Worm (Caenorhabditis elegans) whole organism, L3 larva: ENCODE measurements around the gene unc-86.

Experiments
- R02D3.7 ChIP-seq: fragments of 150-350 bp; optimal IDR thresholded peaks from 2 replicates; lab custom pipeline; 2014; ENCODE audit warnings: missing biosample characterization, missing genetic modification characterization
- ZK546.5 ChIP-seq: sonication (generic microtip); optimal IDR thresholded peaks from 2 replicates; lab custom pipeline; 2017; ENCODE audit warnings: missing biosample characterization, missing genetic modification characterization
- aly-2 ChIP-seq: fragments of 150-350 bp; optimal IDR thresholded peaks from 2 replicates; lab custom pipeline; 2014; ENCODE audit warnings: missing biosample characterization, missing genetic modification characterization
- ceh-28 ChIP-seq: fragments of 150-350 bp; optimal IDR thresholded peaks from 2 replicates; lab custom pipeline; 2014; ENCODE audit warnings: missing biosample characterization, missing genetic modification reagents, missing genetic modification characterization
- ceh-82 ChIP-seq: fragments of 150-350 bp; optimal IDR thresholded peaks from 2 replicates; lab custom pipeline; 2014; ENCODE audit warnings: missing biosample characterization, missing genetic modification characterization
- daf-12 ChIP-seq: fragments of 150-350 bp; optimal IDR thresholded peaks from 2 replicates; lab custom pipeline; 2014; ENCODE audit warnings: missing biosample characterization, missing genetic modification reagents, missing genetic modification characterization
- egl-27 ChIP-seq: sonication (generic microtip); optimal IDR thresholded peaks from 4 replicates; lab custom pipeline; 2017; ENCODE audit warnings: missing biosample characterization, missing genetic modification reagents, missing genetic modification characterization
- elt-2 ChIP-seq: sonication (generic microtip); optimal IDR thresholded peaks from 2 replicates; lab custom pipeline; 2016; ENCODE audit warnings: missing genetic modification reagents, mild to moderate bottlenecking, missing genetic modification characterization, missing compliant biosample characterization
- elt-3 ChIP-seq, 3 experiments: fragments of 150-350 bp in 1 of 3; sonication (generic microtip) in 2 of 3; optimal IDR thresholded peaks; 2 replicates in 2 of 3; 4 replicates in 1 of 3; lab custom pipeline; 2014 to 2017; ENCODE audit warnings: missing biosample characterization in 3 of 3, missing genetic modification characterization in 3 of 3
- fkh-10 ChIP-seq: sonication (generic microtip); optimal IDR thresholded peaks from 2 replicates; lab custom pipeline; 2017; ENCODE audit warnings: missing biosample characterization, missing genetic modification reagents, missing genetic modification characterization
- fkh-2 ChIP-seq: fragments of 150-350 bp; optimal IDR thresholded peaks from 2 replicates; lab custom pipeline; 2014; ENCODE audit warnings: missing biosample characterization, missing genetic modification reagents, missing genetic modification characterization
- fos-1 ChIP-seq: fragments of 150-350 bp; optimal IDR thresholded peaks from 2 replicates; lab custom pipeline; 2014; ENCODE audit warnings: missing biosample characterization, missing genetic modification characterization
- hmg-11 ChIP-seq: sonication (generic microtip); optimal IDR thresholded peaks from 2 replicates; lab custom pipeline; 2016; ENCODE audit warnings: missing genetic modification characterization, missing compliant biosample characterization
- jun-1 ChIP-seq: fragments of 150-350 bp; optimal IDR thresholded peaks from 2 replicates; lab custom pipeline; 2014; ENCODE audit warnings: missing biosample characterization, missing genetic modification reagents, missing genetic modification characterization
- lin-15B ChIP-seq: fragments of 150-350 bp; optimal IDR thresholded peaks from 2 replicates; lab custom pipeline; 2014; ENCODE audit warnings: missing biosample characterization, missing genetic modification characterization
- lin-39 ChIP-seq: fragments of 150-350 bp; optimal IDR thresholded peaks from 2 replicates; lab custom pipeline; 2018; ENCODE audit warnings: missing biosample characterization, missing genetic modification reagents, missing genetic modification characterization
- lsy-12 ChIP-seq: sonication (generic microtip); optimal IDR thresholded peaks from 2 replicates; lab custom pipeline; 2016; ENCODE audit warnings: mild to moderate bottlenecking, missing genetic modification characterization, missing compliant biosample characterization
- mml-1 ChIP-seq: fragments of 150-350 bp; sonication (generic microtip); optimal IDR thresholded peaks from 3 replicates; lab custom pipeline; 2014; ENCODE audit warnings: missing biosample characterization, missing genetic modification characterization
- nfya-1 ChIP-seq: sonication (generic microtip); optimal IDR thresholded peaks from 2 replicates; lab custom pipeline; 2017; ENCODE audit warnings: missing genetic modification characterization, mild to moderate bottlenecking, missing compliant biosample characterization, antibody characterized with exemption, moderate library complexity; ENCODE audit not compliant: insufficient read depth
- nhr-11 ChIP-seq: fragments of 150-350 bp; optimal IDR thresholded peaks from 2 replicates; lab custom pipeline; 2014; ENCODE audit warnings: missing biosample characterization, missing genetic modification characterization
- nhr-12 ChIP-seq: fragments of 150-350 bp; optimal IDR thresholded peaks from 2 replicates; lab custom pipeline; 2014; ENCODE audit warnings: missing biosample characterization, missing genetic modification characterization
- nhr-23 ChIP-seq: fragments of 150-350 bp; optimal IDR thresholded peaks from 2 replicates; lab custom pipeline; 2014; ENCODE audit warnings: missing biosample characterization, missing genetic modification reagents, missing genetic modification characterization
- nhr-237 ChIP-seq: fragments of 150-350 bp; optimal IDR thresholded peaks from 2 replicates; lab custom pipeline; 2014; ENCODE audit warnings: missing biosample characterization, missing genetic modification characterization
- nhr-28 ChIP-seq: fragments of 150-350 bp; optimal IDR thresholded peaks from 2 replicates; lab custom pipeline; 2014; ENCODE audit warnings: missing biosample characterization, missing genetic modification characterization
- nhr-43 ChIP-seq: sonication (generic microtip); optimal IDR thresholded peaks from 2 replicates; lab custom pipeline; 2016; ENCODE audit warnings: mild to moderate bottlenecking, missing genetic modification characterization, missing compliant biosample characterization; ENCODE audit not compliant: poor library complexity, severe bottlenecking
- nhr-76 ChIP-seq: fragments of 150-350 bp; sonication (generic microtip); optimal IDR thresholded peaks from 5 replicates; lab custom pipeline; 2014; ENCODE audit warnings: missing biosample characterization, missing genetic modification characterization
- nhr-77 ChIP-seq: fragments of 150-350 bp; optimal IDR thresholded peaks from 2 replicates; lab custom pipeline; 2014; ENCODE audit warnings: missing biosample characterization, missing genetic modification characterization
- pha-4 ChIP-seq: fragments of 150-350 bp; optimal IDR thresholded peaks from 2 replicates; lab custom pipeline; 2014; ENCODE audit warnings: missing biosample characterization, missing genetic modification reagents, missing genetic modification characterization
- pqm-1 ChIP-seq: fragments of 150-350 bp; optimal IDR thresholded peaks from 2 replicates; lab custom pipeline; 2017; ENCODE audit warnings: missing biosample characterization, missing genetic modification characterization, inconsistent platforms
- snpc-4 ChIP-seq: fragments of 150-350 bp; optimal IDR thresholded peaks from 2 replicates; lab custom pipeline; 2014; ENCODE audit warnings: missing biosample characterization, missing genetic modification characterization
- ztf-11 ChIP-seq: fragments of 150-350 bp; optimal IDR thresholded peaks from 2 replicates; lab custom pipeline; 2014; ENCODE audit warnings: missing biosample characterization, missing genetic modification characterization
- ztf-4 ChIP-seq: fragments of 150-350 bp; optimal IDR thresholded peaks from 2 replicates; lab custom pipeline; 2014; ENCODE audit warnings: missing biosample characterization, missing genetic modification characterization

unc-86 gene

DNA sequence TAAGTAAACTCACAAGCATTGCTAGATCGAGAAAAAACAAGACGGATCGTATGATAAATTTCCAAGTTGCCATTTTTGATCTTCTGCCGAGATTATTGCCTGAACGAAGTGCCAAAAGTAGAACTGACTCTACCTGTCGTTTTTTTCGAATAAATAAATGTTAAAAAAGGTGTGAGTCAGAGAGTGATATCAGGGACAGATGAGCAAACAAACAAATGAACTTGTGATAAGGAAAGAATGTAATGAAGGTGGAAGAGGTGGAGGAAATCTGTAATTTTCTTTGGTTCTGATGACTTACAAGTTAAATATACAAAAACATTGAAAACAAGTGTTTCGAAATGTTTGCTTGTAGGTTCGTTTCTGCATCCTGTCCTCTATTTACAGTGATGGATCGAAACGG lies 23.2 kb upstream of the unc-86 start, which contains the start of gene tsp-1:
Gene tsp-1 (minus strand): TSS at position 99 of the 400 bp plus-strand sequence.
- TF ChIP-seq elt-2 (peak; percentile 35), R02D3.7 (tag; lab: Kevin White, UChicago) (no peak), nhr-77 (tag; lab: Kevin White, UChicago) (no peak), nhr-28 (no peak), ztf-4 (no peak), ztf-11 (tag; lab: Kevin White, UChicago) (no peak), ceh-28 (no peak), aly-2 (tag; lab: Kevin White, UChicago) (no peak), pqm-1 (tag; lab: Kevin White, UChicago) (peak; percentile 39), ceh-82 (tag; lab: Kevin White, UChicago) (no peak), lsy-12 (no peak), pha-4 (peak; percentile 21), nhr-76 (tag; lab: Kevin White, UChicago) (no peak), nhr-12 (tag; lab: Kevin White, UChicago) (no peak)

DNA sequence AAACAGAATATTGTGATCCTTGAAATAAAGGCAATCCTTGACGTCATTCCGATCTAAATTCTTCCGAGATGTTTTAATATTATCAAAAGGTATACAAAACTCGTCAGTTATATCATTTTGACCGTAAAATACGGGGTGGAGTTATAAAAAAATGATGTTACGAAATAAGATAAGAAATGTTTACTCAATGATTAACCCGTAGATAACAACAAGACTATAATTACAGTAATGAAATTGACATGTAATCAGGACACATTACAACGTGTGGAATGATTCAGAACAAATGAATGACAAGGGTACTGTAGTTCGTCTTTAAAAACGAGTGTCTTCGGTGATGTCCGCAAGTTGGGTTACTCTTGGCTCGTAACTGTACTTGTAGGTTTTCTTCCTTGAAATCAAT lies 21.7 kb upstream of the unc-86 start, which contains the start of gene tsp-2:
Gene tsp-2 (minus strand): TSS at position 109 of the 400 bp plus-strand sequence.
- peak; percentile 86 for TF ChIP-seq elt-2
- TF ChIP-seq snpc-4 (tag; lab: Kevin White, UChicago): no peak
- peak; percentile 49 for TF ChIP-seq jun-1 (tag; lab: Kevin White, UChicago)
- peak; percentile 86 for TF ChIP-seq pqm-1 (tag; lab: Kevin White, UChicago)
- peak; percentile 69 for TF ChIP-seq pha-4

DNA sequence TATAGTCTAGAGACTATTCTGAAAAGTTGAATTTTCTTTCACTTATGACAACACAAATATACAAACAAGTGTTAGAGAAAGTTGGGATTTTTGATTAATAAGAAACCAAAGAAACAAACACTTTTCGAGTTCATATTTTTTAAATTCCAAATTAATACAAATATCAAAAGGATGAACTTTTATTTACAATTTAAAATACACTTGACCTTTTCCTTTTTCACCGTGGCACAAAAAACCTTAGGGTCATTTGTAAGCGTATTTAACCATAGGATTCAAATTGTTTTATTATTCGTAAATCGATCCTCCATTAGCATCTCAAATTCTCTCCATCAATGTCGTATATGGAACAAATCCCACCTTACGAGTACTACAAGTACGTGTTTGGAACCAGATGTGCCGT lies 19.7 kb upstream of the unc-86 start, which contains the start of gene C02F5.5:
Gene C02F5.5 (plus strand): TSS at position 301 of the 400 bp plus-strand sequence.
- TF ChIP-seq fkh-10 (GFP tag; lab: Kevin White, UChicago): no peak
- no peak for TF ChIP-seq fkh-2 (tag; lab: Kevin White, UChicago)
- TF ChIP-seq pha-4: no peak
- TF ChIP-seq mml-1 (tag; lab: Kevin White, UChicago): no peak
- no peak for TF ChIP-seq elt-2
- TF ChIP-seq nhr-23 (tag; lab: Kevin White, UChicago): no peak
- no peak for TF ChIP-seq egl-27 (tag; lab: Kevin White, UChicago)
- no peak for TF ChIP-seq fos-1 (tag; lab: Kevin White, UChicago)
- no peak for TF ChIP-seq elt-3 (tag; optimal IDR thresholded peaks at IDR 0.05; lab: Kevin White, UChicago)
- no peak for TF ChIP-seq nhr-77 (tag; lab: Kevin White, UChicago)
- TF ChIP-seq ceh-82 (tag; lab: Kevin White, UChicago): no peak
- no peak for TF ChIP-seq daf-12 (tag; lab: Kevin White, UChicago)
- TF ChIP-seq jun-1 (tag; lab: Kevin White, UChicago): no peak
- no peak for TF ChIP-seq lin-39
- TF ChIP-seq ceh-28: no peak
- TF ChIP-seq hmg-11 (tag; lab: Kevin White, UChicago): no peak
- TF ChIP-seq nhr-43: no peak
- no peak for TF ChIP-seq ztf-11 (tag; lab: Kevin White, UChicago)
- no peak for TF ChIP-seq ZK546.5 (tag; lab: Kevin White, UChicago)
- TF ChIP-seq, all 47 proteins: peak for 0

DNA sequence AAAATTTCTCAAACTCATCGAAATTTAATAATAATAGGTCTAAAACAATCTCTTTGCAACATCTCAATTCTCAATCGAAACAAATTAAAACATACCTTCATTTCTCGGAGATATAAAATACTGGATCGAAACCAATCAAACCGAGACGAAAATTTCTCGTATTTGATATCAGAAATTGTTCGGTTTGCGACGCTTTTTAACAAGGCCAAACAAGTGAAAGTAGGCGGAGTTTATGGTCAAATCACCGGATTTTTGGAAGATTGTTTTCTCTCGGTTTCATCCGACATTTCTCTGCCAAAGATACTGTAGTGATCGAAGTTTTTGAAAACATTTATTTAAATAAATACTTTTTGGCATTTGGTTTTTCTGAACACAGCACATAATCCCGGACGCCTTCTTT lies 19.2 kb upstream of the unc-86 start, which contains the start of gene C02F5.14:
Gene C02F5.14 (minus strand): TSS at position 157 of the 400 bp plus-strand sequence.
- TF ChIP-seq lin-39 (no peak), nhr-11 (tag; lab: Kevin White, UChicago) (no peak), ZK546.5 (tag; lab: Kevin White, UChicago) (no peak), nhr-77 (tag; lab: Kevin White, UChicago) (no peak), nhr-23 (tag; lab: Kevin White, UChicago) (peak; percentile 4)

DNA sequence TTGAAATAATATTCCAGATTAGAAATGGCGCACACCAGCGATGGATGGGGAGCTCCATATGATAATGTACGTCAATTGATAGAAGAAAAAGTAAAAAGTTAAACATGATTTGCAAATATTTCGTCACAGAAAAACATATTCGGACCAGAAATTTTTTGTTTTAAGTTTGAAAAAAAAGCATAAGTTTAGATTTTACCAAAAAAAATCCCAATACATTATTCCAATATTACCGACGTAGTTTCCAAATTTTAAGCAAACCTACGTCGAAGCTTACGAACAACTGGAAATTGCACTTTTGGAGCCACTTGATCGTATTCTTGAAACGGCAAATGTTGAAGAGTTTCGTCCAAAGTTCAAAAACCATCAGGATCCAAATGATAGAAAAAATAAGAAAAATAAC lies 16.5 kb upstream of the unc-86 start, which contains the start of gene henn-1:
Gene henn-1 (plus strand): TSS at position 18 of the 400 bp plus-strand sequence.
- TF ChIP-seq pha-4 (peak; percentile 28), nhr-237 (no peak), nhr-23 (tag; lab: Kevin White, UChicago) (peak; percentile 29), ztf-11 (tag; lab: Kevin White, UChicago) (no peak)

DNA sequence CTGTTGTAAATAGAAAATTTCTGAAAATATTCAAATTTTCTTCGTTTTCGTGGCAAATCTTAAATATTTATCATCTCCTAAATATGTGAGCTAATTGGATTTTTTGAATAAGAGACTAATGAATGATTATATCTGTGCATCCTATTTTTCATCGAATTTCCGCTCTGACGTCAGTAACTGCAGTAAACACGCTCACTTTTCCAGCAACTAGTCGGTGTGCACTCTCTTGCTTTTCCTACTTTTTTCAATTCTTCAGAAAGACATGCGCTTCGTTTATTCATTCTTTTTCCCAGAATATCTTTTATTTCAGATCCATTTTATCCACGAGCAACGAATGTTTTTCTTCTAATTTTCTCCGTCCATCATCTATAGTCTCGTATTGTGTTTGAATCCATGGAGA lies 13.3 kb upstream of the unc-86 start:
- TF ChIP-seq lin-15B (tag; lab: Kevin White, UChicago): no peak
- peak; percentile 12 for TF ChIP-seq nfya-1 (tag; lab: Kevin White, UChicago)
- peak; percentile 32 for TF ChIP-seq nhr-11 (tag; lab: Kevin White, UChicago)
